Worm (Caenorhabditis elegans): ENCODE data around the gene mig-39.

DNA sequence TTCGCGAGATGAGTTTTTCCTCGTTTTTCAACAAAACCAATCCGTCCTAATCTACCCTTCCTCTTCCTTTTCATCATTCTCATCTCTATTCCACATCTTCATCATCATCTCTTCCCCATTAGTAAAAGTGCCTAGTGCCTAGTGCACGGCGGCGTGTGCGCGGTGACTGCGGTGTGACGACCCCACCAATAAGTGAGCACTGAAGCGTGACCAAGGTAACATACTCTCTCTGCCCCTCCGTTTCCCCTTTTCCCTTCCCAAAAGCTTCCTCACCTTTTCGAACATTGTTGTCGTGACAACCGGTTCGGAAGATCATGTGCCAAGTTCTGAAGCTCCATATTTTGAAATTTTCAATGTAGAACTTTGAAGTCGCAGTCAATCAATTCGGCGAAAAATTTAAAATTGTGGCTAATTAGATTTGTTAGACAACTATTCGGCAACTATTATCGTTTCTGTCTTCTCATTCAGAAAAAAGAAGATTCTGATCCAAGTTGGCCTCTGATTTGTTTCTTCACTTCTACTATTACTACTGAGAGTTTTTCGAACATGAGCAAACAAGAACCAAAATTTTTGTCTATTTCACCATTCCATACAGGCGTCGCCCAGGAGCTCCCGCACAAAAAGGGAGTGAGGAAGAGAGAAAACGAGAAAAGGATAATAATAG lies 45.6 kb downstream of the mig-39 start:
- TF ChIP-seq snpc-4 (GFP tag; optimal IDR thresholded peaks at IDR 0.05) (no peak), snpc-4 (tag; optimal IDR thresholded peaks at IDR 0.05) (no peak), ama-1 (optimal IDR thresholded peaks at IDR 0.05) (no peak), ama-1 (GFP tag; optimal IDR thresholded peaks at IDR 0.05) (no peak), lin-40 (tag; optimal IDR thresholded peaks at IDR 0.05) (no peak), mes-4 (tag; optimal IDR thresholded peaks at IDR 0.05) (no peak), nfya-1 (tag; optimal IDR thresholded peaks at IDR 0.05; ENCODE audit: borderline replicate concordance, insufficient read depth) (no peak), ztf-6 (GFP tag; IDR thresholded peaks at IDR 0.05) (no peak), F49E8.2 (tag; optimal IDR thresholded peaks at IDR 0.05; ENCODE audit: insufficient read depth) (no peak)
